Worm (Caenorhabditis elegans) whole organism, early embryonic: Measurements from ENCODE around the gene srw-57.

Source experiments
- B0310.2 ChIP-seq: sonication (generic microtip); optimal IDR thresholded peaks from 2 replicates; lab custom pipeline; 2016; ENCODE audit warnings: mild to moderate bottlenecking, missing genetic modification characterization, missing compliant biosample characterization
- ama-1 ChIP-seq: fragments of 150-350 bp; optimal IDR thresholded peaks from 2 replicates; lab custom pipeline; 2014
- ceh-13 ChIP-seq: fragments of 200-800 bp; sonication (Bioruptor generic); optimal IDR thresholded peaks from 2 replicates; lab custom pipeline; 2018; ENCODE audit warnings: mild to moderate bottlenecking, missing genetic modification characterization, missing compliant biosample characterization
- ets-7 ChIP-seq: sonication (generic microtip); optimal IDR thresholded peaks from 2 replicates; lab custom pipeline; 2016; ENCODE audit warnings: missing genotype, missing genetic modification characterization, missing compliant biosample characterization
- flt-1 ChIP-seq: fragments of 200-800 bp; sonication (Bioruptor generic); IDR thresholded peaks from 2 replicates; pipeline ENCODE4 v1.3.6; 2022; ENCODE audit warnings: missing genetic modification characterization, missing compliant biosample characterization
- hmbx-1 ChIP-seq: sonication (generic microtip); optimal IDR thresholded peaks from 2 replicates; lab custom pipeline; 2016; ENCODE audit warnings: mild to moderate bottlenecking, missing genetic modification characterization, missing compliant biosample characterization
- hmg-4 ChIP-seq: fragments of 200-800 bp; sonication (Bioruptor generic); optimal IDR thresholded peaks from 2 replicates; lab custom pipeline; 2018; ENCODE audit warnings: mild to moderate bottlenecking, missing genetic modification characterization, missing compliant biosample characterization
- hnd-1 ChIP-seq: sonication (generic microtip); optimal IDR thresholded peaks from 2 replicates; lab custom pipeline; 2016; ENCODE audit warnings: missing genetic modification characterization, missing compliant biosample characterization
- pes-1 ChIP-seq: fragments of 200-800 bp; sonication (Bioruptor generic); IDR thresholded peaks from 2 replicates; pipeline ENCODE4 v1.3.6; 2022; ENCODE audit warnings: missing genetic modification reagents, missing genetic modification characterization, missing compliant biosample characterization
- tbx-11 ChIP-seq: fragments of 200-800 bp; sonication (Bioruptor generic); IDR thresholded peaks from 2 replicates; pipeline ENCODE4 v1.3.6; 2022; ENCODE audit warnings: missing genetic modification characterization, missing compliant biosample characterization
- tbx-37 ChIP-seq: fragments of 200-800 bp; sonication (Bioruptor generic); conservative IDR thresholded peaks from 2 replicates; pipeline ENCODE4 v1.3.6; 2022; ENCODE audit warnings: missing genetic modification reagents, missing genetic modification characterization, missing compliant biosample characterization
- tra-4 ChIP-seq: sonication (generic microtip); optimal IDR thresholded peaks from 2 replicates; lab custom pipeline; 2017; ENCODE audit warnings: missing genetic modification characterization, missing compliant biosample characterization

ce11 chrV:15955497-15955896 is 665 bp upstream of the srw-57 start, which contains the start of gene srh-186:
- TF ChIP-seq hmbx-1 (tag; lab: Kevin White, UChicago): no peak
- TF ChIP-seq B0310.2 (tag; lab: Kevin White, UChicago): no peak
- TF ChIP-seq hnd-1: no peak
- no peak for TF ChIP-seq flt-1
- no peak for TF ChIP-seq ets-7 (tag; lab: Kevin White, UChicago)
- TF ChIP-seq ama-1 (lab: Kevin White, UChicago): no peak
- TF ChIP-seq hmg-4 (GFP tag; lab: Kevin White, UChicago): no peak
- TF ChIP-seq ceh-13 (GFP tag; lab: Kevin White, UChicago): no peak
- no peak for TF ChIP-seq tbx-37 (GFP tag; lab: Robert Waterston, UW)
- TF ChIP-seq pes-1 (GFP tag; lab: Robert Waterston, UW): no peak
- no peak for TF ChIP-seq tbx-11
- no peak for TF ChIP-seq tra-4 (tag; lab: Kevin White, UChicago)
